Worm (Caenorhabditis elegans): ENCODE data around the gene B0361.3.

- TF ChIP-seq ama-1 (optimal IDR thresholded peaks at IDR 0.05) (no peak), hmg-4 (GFP tag; optimal IDR thresholded peaks at IDR 0.05) (no peak), aly-1 (tag; optimal IDR thresholded peaks at IDR 0.05) (no peak), sea-1 (GFP tag; conservative IDR thresholded peaks at IDR 0.05) (no peak), tbx-37 (GFP tag; conservative IDR thresholded peaks at IDR 0.05) (no peak), tbx-11 (GFP tag; IDR thresholded peaks at IDR 0.05) (no peak), B0310.2 (tag; optimal IDR thresholded peaks at IDR 0.05) (no peak), pes-1 (GFP tag; IDR thresholded peaks at IDR 0.05) (no peak), flt-1 (GFP tag; IDR thresholded peaks at IDR 0.05) (no peak), ceh-36 (tag; optimal IDR thresholded peaks at IDR 0.05) (no peak)
Observed at ce11 chrIII:7273718-7274117, 7.5 kb upstream of the B0361.3 start.

All from whole organism, early embryonic.